Fruit fly (Drosophila melanogaster) whole organism, wandering third instar larva: ENCODE data around the gene CG46515.
"Not testable (repeated sequence)": the region's sequence is repeated elsewhere in the genome, so short reads cannot be mapped to it uniquely, and the experiment has no call there.

Experiments
- Abd-B ChIP-seq: fragments of >200 bp; optimal IDR thresholded peaks from 2 replicates; lab custom pipeline; 2017; ENCODE audit warnings: missing biosample characterization, missing genetic modification characterization
- Dfd ChIP-seq: fragments of >200 bp; optimal IDR thresholded peaks from 2 replicates; lab custom pipeline; 2017; ENCODE audit warnings: missing biosample characterization, missing genetic modification characterization
- Dif ChIP-seq: fragments of 200-275, 200-300 bp; sonication (Bioruptor generic); optimal IDR thresholded peaks from 2 replicates; lab custom pipeline; 2018; ENCODE audit warnings: missing biosample characterization, missing genetic modification characterization; ENCODE audit not compliant: partially characterized antibody
- Hr78 ChIP-seq: fragments of >200 bp; optimal IDR thresholded peaks from 2 replicates; lab custom pipeline; 2017; ENCODE audit warnings: missing biosample characterization, missing genetic modification characterization
- psq ChIP-seq: fragments of 200-800 bp; sonication (Bioruptor generic); optimal IDR thresholded peaks from 3 replicates; lab custom pipeline; 2017; ENCODE audit warnings: missing biosample characterization, mild to moderate bottlenecking, missing genetic modification characterization, moderate library complexity
- usp ChIP-seq: fragments of >200 bp; optimal IDR thresholded peaks from 2 replicates; lab custom pipeline; 2017; ENCODE audit warnings: missing biosample characterization, missing genetic modification characterization

dm6 chrX:22226273-22226672 is 24.3 kb downstream of the CG46515 start, which contains the start of gene CG46518:
- not testable (repeated sequence) for TF ChIP-seq Hr78; Abd-B (GFP tag; lab: Kevin White, UChicago); usp (GFP tag; lab: Kevin White, UChicago); Dif (GFP tag; lab: Kevin White, UChicago); Dfd; psq (GFP tag; lab: Kevin White, UChicago)
